Worm (Caenorhabditis elegans): Measurements from ENCODE around the gene fbxa-72.

fbxa-72 gene

DNA sequence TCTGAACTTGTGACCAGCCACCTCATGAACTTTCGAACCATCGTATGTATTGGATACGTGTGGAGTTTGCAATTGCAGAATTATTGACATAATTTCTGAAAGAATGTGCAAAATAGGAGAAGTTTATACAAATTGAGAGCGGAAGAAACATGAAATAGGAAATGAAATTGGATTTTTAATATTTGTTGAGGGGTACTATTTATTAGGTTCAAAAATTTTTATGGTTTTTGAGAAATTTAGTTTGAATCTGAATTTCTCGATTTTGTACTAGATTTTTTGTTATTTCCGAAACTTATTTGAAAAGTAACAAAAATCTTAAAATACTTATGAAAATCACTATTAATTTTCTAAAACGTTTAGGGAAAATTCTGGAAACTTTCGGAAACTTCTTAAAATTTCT, 48.0 kb downstream of the fbxa-72 start, which contains the start of gene F48G7.9:
TSS of gene F48G7.9 (minus strand) at position 101 of the 400 bp plus-strand sequence.
- TF ChIP-seq C34F6.9 (tag; optimal IDR thresholded peaks at IDR 0.05) (no peak), ama-1 (optimal IDR thresholded peaks at IDR 0.05) (no peak), aly-2 (tag; optimal IDR thresholded peaks at IDR 0.05) (no peak), nhr-25 (tag; optimal IDR thresholded peaks at IDR 0.05) (no peak), mbf-1 (tag; optimal IDR thresholded peaks at IDR 0.05) (no peak), dmd-4 (tag; optimal IDR thresholded peaks at IDR 0.05) (no peak), blmp-1 (tag; optimal IDR thresholded peaks at IDR 0.05; ENCODE audit: insufficient read depth) (no peak), nhr-21 (tag; optimal IDR thresholded peaks at IDR 0.05) (no peak), peb-1 (tag; optimal IDR thresholded peaks at IDR 0.05) (no peak), unc-55 (GFP tag; optimal IDR thresholded peaks at IDR 0.05) (no peak), R02D3.7 (tag; optimal IDR thresholded peaks at IDR 0.05) (no peak), crh-2 (tag; optimal IDR thresholded peaks at IDR 0.05) (no peak), ztf-11 (tag; optimal IDR thresholded peaks at IDR 0.05) (no peak), nhr-11 (tag; optimal IDR thresholded peaks at IDR 0.05) (no peak)

DNA sequence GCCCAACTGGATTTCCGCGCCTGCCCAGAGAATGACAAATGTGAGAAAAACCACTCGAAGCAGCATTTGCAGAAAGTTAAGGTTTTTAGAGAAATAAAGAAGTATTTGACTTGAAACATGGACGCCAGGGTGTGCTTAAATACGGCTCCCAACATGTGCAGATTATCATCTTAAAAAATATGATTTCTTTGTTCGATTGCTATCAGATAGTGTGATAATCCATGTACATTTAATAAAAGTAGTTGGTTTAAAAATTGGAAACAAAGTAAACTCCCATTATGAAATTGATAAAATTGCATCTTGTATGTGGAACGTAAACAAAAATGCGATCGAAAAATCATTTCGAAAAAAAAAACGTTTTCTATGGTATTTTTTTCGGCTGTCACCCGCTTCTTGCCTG, 49.0 kb downstream of the fbxa-72 start, which contains the start of gene F48G7.8:
TSS of gene F48G7.8 (minus strand) at position 101 of the 400 bp plus-strand sequence.
- TF ChIP-seq mab-5 (tag; optimal IDR thresholded peaks at IDR 0.05) = no peak
- TF ChIP-seq nhr-6 (tag; optimal IDR thresholded peaks at IDR 0.05) = no peak
- no peak for TF ChIP-seq snpc-4 (tag; optimal IDR thresholded peaks at IDR 0.05)
- no peak for TF ChIP-seq elt-1 (tag; optimal IDR thresholded peaks at IDR 0.05)
- TF ChIP-seq lin-11 (tag; optimal IDR thresholded peaks at IDR 0.05) = no peak
- no peak for TF ChIP-seq nhr-25 (tag; optimal IDR thresholded peaks at IDR 0.05)
- TF ChIP-seq nhr-11 (tag; optimal IDR thresholded peaks at IDR 0.05) = no peak
- TF ChIP-seq F13H6.1 (tag; optimal IDR thresholded peaks at IDR 0.05) = no peak

DNA sequence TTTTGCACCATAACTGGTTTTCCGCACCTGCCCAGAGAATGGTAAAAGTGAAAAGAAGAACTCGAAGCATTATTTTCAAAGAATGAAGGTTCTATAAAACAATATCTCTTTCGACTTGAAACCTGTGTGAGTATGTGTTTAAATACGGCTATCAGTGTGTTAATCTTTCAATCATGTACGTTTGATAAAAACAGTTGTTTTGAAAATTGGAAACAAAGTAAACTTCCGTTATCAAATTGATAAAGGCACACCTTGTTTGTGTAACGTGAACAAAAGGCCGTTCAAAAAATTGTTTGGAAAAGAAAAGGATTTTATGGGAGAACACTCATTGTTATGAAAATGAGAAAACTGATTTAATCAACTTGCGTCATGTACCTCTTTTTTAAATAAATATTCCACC, 50.2 kb downstream of the fbxa-72 start, which contains the start of gene F48G7.7:
TSS of gene F48G7.7 (minus strand) at position 101 of the 400 bp plus-strand sequence.
- TF ChIP-seq egl-27 (tag; optimal IDR thresholded peaks at IDR 0.05) (no peak), peb-1 (tag; optimal IDR thresholded peaks at IDR 0.05) (no peak), unc-62 (GFP tag; optimal IDR thresholded peaks at IDR 0.05) (no peak), nhr-25 (tag; optimal IDR thresholded peaks at IDR 0.05) (no peak), sem-4 (tag; optimal IDR thresholded peaks at IDR 0.05) (no peak), nhr-10 (tag; optimal IDR thresholded peaks at IDR 0.05) (no peak), lsy-2 (tag; optimal IDR thresholded peaks at IDR 0.05) (no peak), ceh-82 (tag; optimal IDR thresholded peaks at IDR 0.05) (no peak), ZK546.5 (tag; optimal IDR thresholded peaks at IDR 0.05) (no peak), skn-1 (tag; optimal IDR thresholded peaks at IDR 0.05) (no peak), dmd-4 (tag; optimal IDR thresholded peaks at IDR 0.05) (no peak), lin-11 (tag; optimal IDR thresholded peaks at IDR 0.05) (no peak)

DNA sequence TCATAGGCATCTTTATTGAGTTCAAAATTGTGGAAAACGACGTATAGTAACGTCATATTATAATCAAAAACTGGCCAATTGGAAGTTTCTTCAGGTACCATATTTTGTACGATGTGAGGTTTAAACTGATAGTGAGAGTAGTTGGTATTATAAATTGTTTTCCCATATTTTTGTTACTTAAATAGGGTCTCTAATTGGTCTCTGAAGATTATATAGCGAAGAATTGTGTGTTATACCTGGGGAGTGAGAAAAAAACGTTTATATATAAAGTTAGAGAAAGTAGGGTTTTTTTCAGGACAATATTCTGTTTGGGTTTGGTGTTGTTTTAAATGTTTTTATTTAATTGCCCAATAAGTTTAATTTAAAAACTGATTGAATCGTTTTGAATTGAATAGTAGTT, 51.6 kb downstream of the fbxa-72 start, which contains the start of gene srt-17:
TSS of gene srt-17 (minus strand) at position 101 of the 400 bp plus-strand sequence.
- TF ChIP-seq C34F6.9 (tag; optimal IDR thresholded peaks at IDR 0.05) (no peak), unc-62 (GFP tag; optimal IDR thresholded peaks at IDR 0.05) (no peak), ztf-11 (tag; optimal IDR thresholded peaks at IDR 0.05) (no peak), unc-39 (tag; optimal IDR thresholded peaks at IDR 0.05) (no peak), nhr-129 (tag; optimal IDR thresholded peaks at IDR 0.05) (no peak), aly-2 (tag; optimal IDR thresholded peaks at IDR 0.05) (no peak), unc-55 (GFP tag; optimal IDR thresholded peaks at IDR 0.05) (no peak), nhr-25 (tag; optimal IDR thresholded peaks at IDR 0.05) (no peak), dmd-4 (tag; optimal IDR thresholded peaks at IDR 0.05) (no peak), gmeb-1 (tag; optimal IDR thresholded peaks at IDR 0.05) (no peak), Y55F3AM.14 (GFP tag; optimal IDR thresholded peaks at IDR 0.05) (no peak), crh-2 (tag; optimal IDR thresholded peaks at IDR 0.05) (no peak)
